Fruit fly (Drosophila melanogaster): ENCODE results near the gene Smr.

Smr gene

dm6 chrX:12752196-12752595, 9.8 kb upstream of the Smr start (continued):
- TF ChIP-seq Ets65A (GFP tag) (peak; percentile 100), CG32772 (GFP tag; IDR thresholded peaks at IDR 0.05) (peak; percentile 99), ato (GFP tag; IDR thresholded peaks at IDR 0.05; ENCODE audit: partially characterized antibody) (no peak), zf30C (GFP tag; optimal IDR thresholded peaks at IDR 0.05) (peak; percentile 99), CG13424 (tag; optimal IDR thresholded peaks at IDR 0.05) (peak; percentile 98), Oaz (GFP tag; IDR thresholded peaks at IDR 0.05) (peak; percentile 98), ash1 (GFP tag; optimal IDR thresholded peaks at IDR 0.05) (peak; percentile 94), zen (tag; optimal IDR thresholded peaks at IDR 0.05) (peak; percentile 99), CG3838 (GFP tag; optimal IDR thresholded peaks at IDR 0.05) (peak; percentile 98), kay (GFP tag; optimal IDR thresholded peaks at IDR 0.05) (peak; percentile 93), sens (GFP tag) (peak; percentile 100)

DNA sequence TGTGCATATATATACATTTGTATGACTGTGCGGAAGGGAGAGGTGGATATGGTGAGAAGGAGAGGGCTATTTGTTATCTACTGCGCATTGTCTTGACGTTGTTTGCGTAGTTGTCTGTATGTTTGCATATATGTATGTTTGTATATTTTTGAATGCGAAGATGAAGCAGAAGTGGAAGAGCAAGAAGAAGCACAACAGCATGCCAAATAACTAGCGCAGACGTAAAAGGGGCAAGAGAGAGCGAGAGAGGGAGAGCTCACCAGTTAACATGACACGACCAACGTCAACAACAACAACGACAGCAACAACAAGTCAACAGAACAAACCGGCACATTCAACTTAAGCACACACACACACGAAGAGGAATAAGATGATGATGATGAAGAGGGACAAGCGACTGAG, 9.4 kb upstream of the Smr start:
- TF ChIP-seq CG4360 (GFP tag; IDR thresholded peaks at IDR 0.05) (peak; percentile 99), CG8290 (GFP tag; optimal IDR thresholded peaks at IDR 0.05) (no peak), CG8290 (tag; optimal IDR thresholded peaks at IDR 0.05) (peak in 1 of 2 experiments; percentile 32), nmo (GFP tag; optimal IDR thresholded peaks at IDR 0.05) (no peak), cg (GFP tag; optimal IDR thresholded peaks at IDR 0.05) (peak; percentile 86), abd-A (tag; optimal IDR thresholded peaks at IDR 0.05) (peak; percentile 94), CG1832 (GFP tag; optimal IDR thresholded peaks at IDR 0.05) (peak; percentile 70), HLHmδ (GFP tag; optimal IDR thresholded peaks at IDR 0.05) (peak; percentile 16), chinmo (GFP tag; IDR thresholded peaks at IDR 0.05; ENCODE audit: partially characterized antibody) (peak; percentile 97), pros (GFP tag; optimal IDR thresholded peaks at IDR 0.05) (peak; percentile 99), emc (GFP tag; optimal IDR thresholded peaks at IDR 0.05) (no peak), Trl (optimal IDR thresholded peaks at IDR 0.05) (peak; percentile 60 to 85), Trl (GFP tag; optimal IDR thresholded peaks at IDR 0.05) (no peak), Hey (tag; optimal IDR thresholded peaks at IDR 0.05) (no peak), CG15479 (GFP tag; optimal IDR thresholded peaks at IDR 0.05) (peak; percentile 97), kni (GFP tag; optimal IDR thresholded peaks at IDR 0.05) (peak; percentile 96), Kr (GFP tag; optimal IDR thresholded peaks at IDR 0.05) (peak; percentile 65), tll (GFP tag; optimal IDR thresholded peaks at IDR 0.05) (peak in 1 of 2 experiments; percentile 93), sna (GFP tag; IDR thresholded peaks at IDR 0.05; ENCODE audit: partially characterized antibody) (0 out of 2 replicates have a peak, but pooled peaks have one; percentile 14), CG11085 (GFP tag; IDR thresholded peaks at IDR 0.05) (no peak), crol (GFP tag; IDR thresholded peaks at IDR 0.05) (peak; percentile 80; the same call in 1 of the 2 replicates), Awh (GFP tag; IDR thresholded peaks at IDR 0.05) (no peak), Tbp (GFP tag; optimal IDR thresholded peaks at IDR 0.05) (no peak)

DNA sequence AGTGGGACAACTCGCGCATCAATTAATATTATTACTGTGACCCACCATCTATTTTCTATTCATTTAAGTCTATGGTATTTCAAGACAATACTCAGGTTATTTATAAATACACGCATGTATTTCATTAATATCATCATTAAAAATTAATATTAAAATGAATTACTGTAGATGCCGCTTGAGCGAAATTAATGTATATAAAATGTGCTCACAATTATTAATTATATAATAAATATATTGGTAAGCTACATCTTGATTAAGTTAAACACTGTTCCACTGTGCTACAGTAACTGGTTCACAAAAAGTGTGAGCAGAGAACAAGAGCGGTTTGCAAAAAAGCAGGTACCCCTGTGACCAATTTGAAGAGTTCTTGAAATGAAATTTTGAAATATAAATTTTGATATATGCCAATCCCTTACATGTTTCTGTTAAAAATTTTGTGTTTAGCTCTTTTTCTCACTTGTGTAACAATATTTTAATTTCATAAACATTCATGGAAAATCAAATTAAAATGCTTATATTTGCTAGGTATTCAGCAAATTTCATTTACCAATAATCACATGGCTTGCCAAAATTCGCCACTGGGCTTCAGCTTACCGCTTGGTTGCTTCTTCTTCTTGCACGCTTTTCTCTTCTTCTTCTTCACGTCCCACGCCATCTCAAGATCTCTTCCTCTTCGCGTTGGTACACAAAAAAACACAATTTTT, 8.7 kb upstream of the Smr start:
- TF ChIP-seq gsb (GFP tag; IDR thresholded peaks at IDR 0.05): peak; percentile 99
- TF ChIP-seq CG14965 (GFP tag; optimal IDR thresholded peaks at IDR 0.05; ENCODE audit: borderline replicate concordance): peak; percentile 94
- TF ChIP-seq CG10209 (GFP tag; optimal IDR thresholded peaks at IDR 0.05): peak; percentile 100
- peak; percentile 46 for TF ChIP-seq pzg (GFP tag; optimal IDR thresholded peaks at IDR 0.05)
- peak; percentile 98 for TF ChIP-seq CG8765 (GFP tag; IDR thresholded peaks at IDR 0.05)
- TF ChIP-seq CG4360 (GFP tag; IDR thresholded peaks at IDR 0.05): peak; percentile 83
- TF ChIP-seq vvl (GFP tag; IDR thresholded peaks at IDR 0.05): peak; percentile 99
- peak; percentile 98 for TF ChIP-seq CkIIα-i1 (GFP tag; IDR thresholded peaks at IDR 0.05)
- peak; percentile 100 for TF ChIP-seq vfl (GFP tag; optimal IDR thresholded peaks at IDR 0.05)
- TF ChIP-seq lab (GFP tag; optimal IDR thresholded peaks at IDR 0.05): peak; percentile 100
- TF ChIP-seq CG13775 (GFP tag; optimal IDR thresholded peaks at IDR 0.05): peak; percentile 100
- TF ChIP-seq CG4730 (GFP tag; IDR thresholded peaks at IDR 0.05): peak; percentile 99
- TF ChIP-seq CG17802 (tag; optimal IDR thresholded peaks at IDR 0.05): peak; percentile 93
- peak; percentile 99 for TF ChIP-seq CG15696 (tag; optimal IDR thresholded peaks at IDR 0.05)
- TF ChIP-seq CG16815 (GFP tag; optimal IDR thresholded peaks at IDR 0.05): peak; percentile 99
- TF ChIP-seq wdn (GFP tag; IDR thresholded peaks at IDR 0.05): peak; percentile 100
